Worm (Caenorhabditis elegans) whole organism, young adult: ENCODE results near the gene ram-5.

Experiments
- Y79H2A.3 ChIP-seq: fragments of 200-800 bp; sonication (Bioruptor generic); conservative IDR thresholded peaks from 2 replicates; pipeline ENCODE4 v1.3.6; 2022; ENCODE audit warnings: missing genetic modification reagents, missing genetic modification characterization, missing compliant biosample characterization
- let-526 ChIP-seq: fragments of 200-800 bp; sonication (Bioruptor generic); IDR thresholded peaks from 2 replicates; pipeline ENCODE4 v1.3.6; 2022; ENCODE audit warnings: missing genetic modification reagents, missing genetic modification characterization, missing compliant biosample characterization
- madf-3 ChIP-seq: fragments of 200-800 bp; sonication (Bioruptor generic); IDR thresholded peaks from 2 replicates; pipeline ENCODE4 v1.3.6; 2022; ENCODE audit warnings: missing genetic modification reagents, missing genetic modification characterization, missing compliant biosample characterization
- nhr-80 ChIP-seq: sonication (generic microtip); optimal IDR thresholded peaks from 2 replicates; lab custom pipeline; 2016; ENCODE audit warnings: missing genetic modification characterization, missing compliant biosample characterization
- pbrm-1 ChIP-seq: fragments of 200-800 bp; sonication (Bioruptor generic); IDR thresholded peaks from 2 replicates; pipeline ENCODE4 v1.3.6; 2022; ENCODE audit warnings: missing genetic modification reagents, missing genetic modification characterization, missing compliant biosample characterization
- rec-8 ChIP-seq, 2 experiments: sonication (generic microtip); optimal IDR thresholded peaks; 2 replicates each; lab custom pipeline; 2016; ENCODE audit warnings: mild to moderate bottlenecking in 2 of 2, missing genetic modification characterization in 2 of 2, missing genetic modification reagents in 2 of 2, missing genotype in 2 of 2, missing biosample characterization in 1 of 2, missing compliant biosample characterization in 1 of 2, moderate library complexity in 1 of 2
- tbp1 ChIP-seq: fragments of 200-800 bp; sonication (Bioruptor generic); optimal IDR thresholded peaks from 2 replicates; lab custom pipeline; 2018; ENCODE audit warnings: mild to moderate bottlenecking, missing genetic modification characterization, missing compliant biosample characterization
- zim-3 ChIP-seq: sonication (generic microtip); optimal IDR thresholded peaks from 2 replicates; lab custom pipeline; 2017; ENCODE audit warnings: mild to moderate bottlenecking, missing genetic modification characterization, moderate library complexity, missing compliant biosample characterization

ce11 chrX:14520463-14520862, 29.5 kb upstream of the ram-5 start, which contains the start of gene D1025.1:
- no peak for TF ChIP-seq let-526 (GFP tag; lab: Robert Waterston, UW)
- TF ChIP-seq pbrm-1 = no peak
- no peak for TF ChIP-seq tbp1 (GFP tag; lab: Kevin White, UChicago)
- no peak for TF ChIP-seq nhr-80 (tag; lab: Kevin White, UChicago)
- no peak for TF ChIP-seq zim-3 (tag; lab: Kevin White, UChicago)
- no peak for TF ChIP-seq rec-8 (tag; optimal IDR thresholded peaks at IDR 0.05; lab: Kevin White, UChicago)
- no peak for TF ChIP-seq Y79H2A.3 (GFP tag; lab: Robert Waterston, UW)
- TF ChIP-seq madf-3 = no peak
